Worm (Caenorhabditis elegans) whole organism, young adult: ENCODE results near the gene nhr-143.

Source experiments
- F22D6.2 ChIP-seq: sonication (generic microtip); optimal IDR thresholded peaks from 2 replicates; lab custom pipeline; 2016; ENCODE audit warnings: mild to moderate bottlenecking, missing genetic modification characterization, missing compliant biosample characterization
- F23B12.7 ChIP-seq: sonication (generic microtip); optimal IDR thresholded peaks from 2 replicates; lab custom pipeline; 2017; ENCODE audit warnings: missing genetic modification characterization, mild to moderate bottlenecking, missing compliant biosample characterization, antibody characterized with exemption, moderate library complexity; ENCODE audit not compliant: insufficient read depth
- F55B11.4 ChIP-seq: sonication (generic microtip); optimal IDR thresholded peaks from 2 replicates; lab custom pipeline; 2016; ENCODE audit warnings: missing compliant biosample characterization, missing genetic modification characterization, borderline replicate concordance; ENCODE audit not compliant: insufficient read depth
- T26A5.8 ChIP-seq: sonication (generic microtip); optimal IDR thresholded peaks from 2 replicates; lab custom pipeline; 2016; ENCODE audit warnings: missing genetic modification characterization, missing compliant biosample characterization
- Y56A3A.18 ChIP-seq: fragments of 200-800 bp; sonication (Bioruptor generic); IDR thresholded peaks from 2 replicates; pipeline ENCODE4 v1.3.6; 2022; ENCODE audit warnings: missing genetic modification reagents, missing genetic modification characterization, missing compliant biosample characterization
- Y79H2A.3 ChIP-seq: fragments of 200-800 bp; sonication (Bioruptor generic); conservative IDR thresholded peaks from 2 replicates; pipeline ENCODE4 v1.3.6; 2022; ENCODE audit warnings: missing genetic modification reagents, missing genetic modification characterization, missing compliant biosample characterization
- ama-1 ChIP-seq, 3 experiments: fragments of 150-350 bp in 1 of 3; sonication (generic microtip) in 2 of 3; optimal IDR thresholded peaks; 2 replicates each; lab custom pipeline; 2014 to 2018; ENCODE audit warnings: missing biosample characterization in 2 of 3, missing genetic modification characterization in 2 of 3, missing genetic modification reagents in 2 of 3
- atf-7 ChIP-seq: sonication (generic microtip); optimal IDR thresholded peaks from 2 replicates; lab custom pipeline; 2017; ENCODE audit warnings: mild to moderate bottlenecking, missing genetic modification characterization, missing compliant biosample characterization
- ccch-3 ChIP-seq: fragments of 200-800 bp; sonication (Bioruptor generic); optimal IDR thresholded peaks from 2 replicates; lab custom pipeline; 2018; ENCODE audit warnings: mild to moderate bottlenecking, missing genetic modification characterization, missing compliant biosample characterization
- cebp-2 ChIP-seq: fragments of 200-800 bp; sonication (Bioruptor generic); IDR thresholded peaks from 2 replicates; pipeline ENCODE4 v1.3.6; 2022; ENCODE audit warnings: missing genetic modification characterization, missing compliant biosample characterization
- ceh-91 ChIP-seq: fragments of 200-800 bp; sonication (Bioruptor generic); IDR thresholded peaks from 2 replicates; pipeline ENCODE4 v1.3.6; 2022; ENCODE audit warnings: missing genetic modification reagents, missing genetic modification characterization, missing compliant biosample characterization
- dpl-1 ChIP-seq: fragments of 150-350 bp; optimal IDR thresholded peaks from 2 replicates; lab custom pipeline; 2014; ENCODE audit warnings: missing biosample characterization, missing genetic modification reagents, missing genetic modification characterization
- egrh-3 ChIP-seq: fragments of 200-800 bp; sonication (Bioruptor generic); IDR thresholded peaks from 2 replicates; pipeline ENCODE4 v1.3.6; 2022; ENCODE audit warnings: missing genetic modification reagents, missing genetic modification characterization, missing compliant biosample characterization
- ekl-4 ChIP-seq: fragments of 200-800 bp; sonication (Bioruptor generic); IDR thresholded peaks from 2 replicates; pipeline ENCODE4 v1.3.6; 2022; ENCODE audit warnings: missing genetic modification reagents, missing genetic modification characterization, missing compliant biosample characterization
- ets-4 ChIP-seq: fragments of 200-800 bp; sonication (Bioruptor generic); optimal IDR thresholded peaks from 2 replicates; lab custom pipeline; 2018; ENCODE audit warnings: mild to moderate bottlenecking, missing genetic modification characterization, missing compliant biosample characterization
- fkh-3 ChIP-seq: sonication (generic microtip); optimal IDR thresholded peaks from 2 replicates; lab custom pipeline; 2016; ENCODE audit warnings: mild to moderate bottlenecking, missing genetic modification characterization, missing compliant biosample characterization
- hlh-26 ChIP-seq: fragments of 200-800 bp; sonication (Bioruptor generic); conservative IDR thresholded peaks from 2 replicates; pipeline ENCODE4 v1.3.6; 2022; ENCODE audit warnings: missing genetic modification reagents, missing genetic modification characterization, missing compliant biosample characterization
- hmg-20 ChIP-seq: fragments of 200-800 bp; sonication (Bioruptor generic); IDR thresholded peaks from 2 replicates; pipeline ENCODE4 v1.3.6; 2022; ENCODE audit warnings: missing genetic modification reagents, missing genetic modification characterization, missing compliant biosample characterization
- let-607 ChIP-seq, 2 experiments: fragments of 200-800 bp in 1 of 2; sonication (Bioruptor generic) in 1 of 2; sonication (generic microtip) in 1 of 2; optimal IDR thresholded peaks; 2 replicates each; lab custom pipeline; 2016 to 2018; ENCODE audit warnings: mild to moderate bottlenecking in 2 of 2, missing compliant biosample characterization in 2 of 2, missing genetic modification characterization in 2 of 2, moderate library complexity in 2 of 2, missing genotype in 1 of 2
- lsl-1 ChIP-seq: fragments of 200-800 bp; sonication (Bioruptor generic); optimal IDR thresholded peaks from 2 replicates; lab custom pipeline; 2018; ENCODE audit warnings: mild to moderate bottlenecking, missing genetic modification characterization, moderate library complexity, missing compliant biosample characterization
- madf-8 ChIP-seq: fragments of 200-800 bp; sonication (Bioruptor generic); conservative IDR thresholded peaks from 2 replicates; pipeline ENCODE4 v1.3.6; 2022; ENCODE audit warnings: missing genetic modification reagents, missing genetic modification characterization, missing compliant biosample characterization
- mel-28 ChIP-seq: sonication (generic microtip); optimal IDR thresholded peaks from 2 replicates; lab custom pipeline; 2016; ENCODE audit warnings: borderline replicate concordance, mild to moderate bottlenecking, missing genetic modification characterization, missing compliant biosample characterization
- nfya-2 ChIP-seq: fragments of 200-800 bp; sonication (Bioruptor generic); IDR thresholded peaks from 2 replicates; pipeline ENCODE4 v1.3.6; 2022; ENCODE audit warnings: missing genetic modification reagents, missing genetic modification characterization, missing compliant biosample characterization
- nfyb-1 ChIP-seq: fragments of 200-800 bp; sonication (Bioruptor generic); IDR thresholded peaks from 2 replicates; pipeline ENCODE4 v1.3.6; 2022; ENCODE audit warnings: missing genetic modification reagents, missing genetic modification characterization, missing compliant biosample characterization
- pha-4 ChIP-seq: fragments of 150-350 bp; sonication (generic microtip); optimal IDR thresholded peaks from 2 replicates; lab custom pipeline; 2014; ENCODE audit warnings: missing biosample characterization, missing genetic modification reagents, missing genetic modification characterization
- rcor-1 ChIP-seq: fragments of 200-800 bp; sonication (Bioruptor generic); IDR thresholded peaks from 2 replicates; pipeline ENCODE4 v1.3.6; 2022; ENCODE audit warnings: missing genetic modification reagents, missing genetic modification characterization, missing compliant biosample characterization
- sptf-2 ChIP-seq: fragments of 200-800 bp; sonication (Bioruptor generic); optimal IDR thresholded peaks from 2 replicates; lab custom pipeline; 2018; ENCODE audit warnings: mild to moderate bottlenecking, missing genetic modification characterization, missing compliant biosample characterization
- zfh-2 ChIP-seq: fragments of 200-800 bp; sonication (Bioruptor generic); conservative IDR thresholded peaks from 2 replicates; pipeline ENCODE4 v1.3.6; 2022; ENCODE audit warnings: missing genetic modification reagents, missing genetic modification characterization, missing compliant biosample characterization
- ztf-22 ChIP-seq: fragments of 200-800 bp; sonication (Bioruptor generic); optimal IDR thresholded peaks from 2 replicates; lab custom pipeline; 2018; ENCODE audit warnings: mild to moderate bottlenecking, missing genetic modification characterization, moderate library complexity, missing compliant biosample characterization
- ztf-3 ChIP-seq: fragments of 200-800 bp; sonication (Bioruptor generic); optimal IDR thresholded peaks from 2 replicates; lab custom pipeline; 2018; ENCODE audit warnings: mild to moderate bottlenecking, missing genetic modification characterization, missing compliant biosample characterization

Gene nhr-143

ce11 chrV:8947499-8947898 lies 27.2 kb downstream of the nhr-143 start, which contains the start of gene gck-1:
TSS of gene gck-1 (plus strand) at chrV:8947799.
- peak; percentile 40 for TF ChIP-seq lsl-1 (GFP tag; lab: Kevin White, UChicago)
- TF ChIP-seq sptf-2 (GFP tag; lab: Kevin White, UChicago), result no peak

ce11 chrV:8946142-8946541 lies 28.6 kb downstream of the nhr-143 start:
- TF ChIP-seq Y79H2A.3 (GFP tag; lab: Robert Waterston, UW) (no peak), F23B12.7 (tag; lab: Kevin White, UChicago) (no peak), ceh-91 (GFP tag; lab: Robert Waterston, UW) (no peak)
- TF ChIP-seq, all 124 proteins: peak for 0

- no peak for TF ChIP-seq cebp-2 (GFP tag; lab: Robert Waterston, UW)
- no peak for TF ChIP-seq ztf-3 (GFP tag; lab: Kevin White, UChicago)
- TF ChIP-seq F22D6.2 (tag; lab: Kevin White, UChicago), result no peak
- TF ChIP-seq, all 124 proteins: peak for 0
Observed at ce11 chrV:8944481-8944880, 30.3 kb downstream of the nhr-143 start.

- TF ChIP-seq ets-4 (no peak), madf-8 (GFP tag; lab: Robert Waterston, UW) (no peak), rcor-1 (no peak), let-607 (tag; optimal IDR thresholded peaks at IDR 0.05; lab: Kevin White, UChicago) (no peak), ccch-3 (GFP tag; lab: Kevin White, UChicago) (no peak), hlh-26 (no peak), fkh-3 (tag; lab: Kevin White, UChicago) (no peak), ama-1 (optimal IDR thresholded peaks at IDR 0.05; lab: Kevin White, UChicago) (no peak), ama-1 (GFP tag; optimal IDR thresholded peaks at IDR 0.05; lab: Kevin White, UChicago) (no peak), pha-4 (tag; lab: Kevin White, UChicago) (no peak), F55B11.4 (tag; lab: Kevin White, UChicago) (no peak), F23B12.7 (tag; lab: Kevin White, UChicago) (no peak), ekl-4 (GFP tag; lab: Robert Waterston, UW) (no peak), ztf-22 (GFP tag; lab: Kevin White, UChicago) (no peak), Y56A3A.18 (GFP tag; lab: Robert Waterston, UW) (no peak), nfyb-1 (no peak), mel-28 (no peak), T26A5.8 (tag; lab: Kevin White, UChicago) (no peak), dpl-1 (no peak)
Observed at ce11 chrV:8943963-8944362, 30.8 kb downstream of the nhr-143 start, which contains the start of gene T19A5.3. TSS of gene T19A5.3 (minus strand) at chrV:8944063.

- TF ChIP-seq zfh-2 (0 out of 2 replicates have a peak, but pooled peaks have one; percentile 27), nfya-2 (GFP tag; lab: Robert Waterston, UW) (no peak)
Observed at ce11 chrV:8942437-8942978, 32.2 kb downstream of the nhr-143 start.

ce11 chrV:8940419-8940818 lies 34.3 kb downstream of the nhr-143 start:
- peak; percentile 88 for TF ChIP-seq zfh-2
- no peak for TF ChIP-seq ama-1 (optimal IDR thresholded peaks at IDR 0.05; lab: Kevin White, UChicago)
- TF ChIP-seq ama-1 (GFP tag; optimal IDR thresholded peaks at IDR 0.05; lab: Kevin White, UChicago), result no peak
- no peak for TF ChIP-seq atf-7 (tag; lab: Kevin White, UChicago)
- TF ChIP-seq F23B12.7 (tag; lab: Kevin White, UChicago), result no peak
- peak; percentile 83 for TF ChIP-seq egrh-3 (GFP tag; lab: Robert Waterston, UW)
- no peak for TF ChIP-seq hmg-20 (GFP tag; lab: Robert Waterston, UW)
